Fruit fly (Drosophila melanogaster) whole organism, embryonic: ENCODE data around the gene CG4456.

ENCODE experiments used
- CG6813 ChIP-seq: fragments of 200-800 bp; sonication (Bioruptor generic); optimal IDR thresholded peaks from 2 replicates; lab custom pipeline; 2017; ENCODE audit warnings: missing biosample characterization, missing genetic modification characterization, mild to moderate bottlenecking, moderate library complexity, missing genetic modification reagents
- H15 ChIP-seq: fragments of 200-800 bp; sonication (Bioruptor generic); IDR thresholded peaks from 3 replicates; pipeline ENCODE4 v1.3.6; 2022; ENCODE audit warnings: missing biosample characterization, missing genetic modification characterization
- Poxn ChIP-seq: fragments of 200-800 bp; sonication (Bioruptor generic); IDR thresholded peaks from 2 replicates; pipeline ENCODE4 v1.3.6; 2022; ENCODE audit warnings: missing biosample characterization, missing genetic modification characterization

DNA sequence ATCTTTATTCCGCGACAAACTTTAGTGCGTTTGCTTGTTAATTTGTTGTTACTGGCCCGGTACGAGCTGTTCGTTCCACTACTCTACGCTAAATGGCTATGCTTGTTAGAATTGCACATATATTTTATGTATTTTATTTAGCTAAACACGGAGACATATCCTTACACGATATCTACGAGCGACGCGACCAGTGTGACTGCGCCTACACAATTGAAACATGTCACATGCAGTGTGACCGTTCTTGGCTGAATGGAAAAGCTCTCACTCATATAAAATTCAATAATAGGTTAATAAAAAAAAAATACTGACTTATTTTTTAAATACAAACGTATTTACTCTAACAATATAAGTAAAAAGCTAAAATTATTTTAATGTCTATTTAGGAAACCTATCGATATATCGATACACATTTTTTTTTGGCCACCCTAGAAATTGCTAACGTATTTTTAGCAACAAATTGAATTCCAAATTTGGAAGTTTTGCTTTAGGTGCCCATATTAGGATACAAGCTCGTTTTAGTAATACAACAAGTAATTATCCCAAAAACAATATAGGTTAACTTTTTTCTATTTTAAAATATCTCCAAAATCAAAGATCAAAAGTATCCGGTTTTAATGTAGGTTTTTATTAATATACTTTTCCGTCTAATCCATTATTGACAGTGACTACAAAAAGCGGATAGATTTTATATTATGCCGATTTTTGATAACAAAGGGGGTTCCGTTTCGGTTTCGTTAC is 26.7 kb downstream of the CG4456 start, which contains the start of gene CG4080:
- TF ChIP-seq H15 (GFP tag; lab: Robert Waterston, UW) (no peak), CG6813 (GFP tag; lab: Kevin White, UChicago) (no peak), Poxn (GFP tag; lab: Robert Waterston, UW) (no peak)
